Fruit fly (Drosophila melanogaster) whole organism, embryonic: ENCODE results near the gene Kr-h2.

Source experiments
- ATbp ChIP-seq: fragments of 200-800 bp; sonication (Bioruptor generic); optimal IDR thresholded peaks from 2 replicates; lab custom pipeline; 2017; ENCODE audit warnings: missing biosample characterization, mild to moderate bottlenecking, missing genetic modification characterization, missing genetic modification reagents
- BEAF-32 ChIP-seq: fragments of 200-800 bp; sonication (Bioruptor generic); optimal IDR thresholded peaks from 3 replicates; lab custom pipeline; 2017; ENCODE audit warnings: missing biosample characterization, missing genetic modification characterization, mild to moderate bottlenecking, moderate library complexity, missing genetic modification reagents
- CG11723 ChIP-seq: fragments of 200-800 bp; sonication (Bioruptor generic); optimal IDR thresholded peaks from 2 replicates; lab custom pipeline; 2017; ENCODE audit warnings: missing biosample characterization, mild to moderate bottlenecking, missing genetic modification characterization
- CG13123 ChIP-seq: fragments of 200-800 bp; sonication (Bioruptor generic); optimal IDR thresholded peaks from 2 replicates; lab custom pipeline; 2016; ENCODE audit warnings: missing biosample characterization, missing genetic modification characterization
- CG16815 ChIP-seq: fragments of 200-800 bp; sonication (Bioruptor generic); optimal IDR thresholded peaks from 3 replicates; lab custom pipeline; 2017; ENCODE audit warnings: missing biosample characterization, mild to moderate bottlenecking, missing genetic modification characterization
- CG17359 ChIP-seq: fragments of 200-800 bp; sonication (Bioruptor generic); optimal IDR thresholded peaks from 3 replicates; lab custom pipeline; 2018; ENCODE audit warnings: missing biosample characterization, mild to moderate bottlenecking, missing genetic modification characterization, moderate library complexity
- CG17361 ChIP-seq: fragments of 200-800 bp; sonication (Bioruptor generic); IDR thresholded peaks from 3 replicates; pipeline ENCODE4 v1.3.6; 2022; ENCODE audit warnings: missing biosample characterization, missing genetic modification characterization
- CG2712 ChIP-seq: fragments of 200-800 bp; optimal IDR thresholded peaks from 3 replicates; lab custom pipeline; 2019; ENCODE audit warnings: missing biosample characterization, mild to moderate bottlenecking, missing genetic modification characterization, moderate library complexity
- CG3065 ChIP-seq: fragments of 200-800 bp; sonication (Bioruptor generic); optimal IDR thresholded peaks from 2 replicates; lab custom pipeline; 2016; ENCODE audit warnings: missing biosample characterization, missing genetic modification characterization
- CG31388 ChIP-seq: fragments of 200-800 bp; sonication (Bioruptor generic); optimal IDR thresholded peaks from 2 replicates; lab custom pipeline; 2016; ENCODE audit warnings: missing biosample characterization, missing genetic modification characterization
- CG3838 ChIP-seq: fragments of 200-800 bp; sonication (Bioruptor generic); optimal IDR thresholded peaks from 3 replicates; lab custom pipeline; 2016; ENCODE audit warnings: missing biosample characterization, missing genetic modification characterization
- CG5245 ChIP-seq: fragments of 200-800 bp; sonication (Bioruptor generic); optimal IDR thresholded peaks from 3 replicates; lab custom pipeline; 2016; ENCODE audit warnings: missing biosample characterization, missing genetic modification characterization
- CG6272 ChIP-seq: fragments of 200-800 bp; sonication (Bioruptor generic); IDR thresholded peaks from 2 replicates; pipeline ENCODE4 v1.3.6; 2022; ENCODE audit warnings: missing biosample characterization, missing genetic modification characterization
- CG7745 ChIP-seq: fragments of 200-800 bp; sonication (Bioruptor generic); optimal IDR thresholded peaks from 2 replicates; lab custom pipeline; 2018; ENCODE audit warnings: missing biosample characterization, mild to moderate bottlenecking, missing genetic modification characterization, moderate library complexity
- CG8089 ChIP-seq: fragments of 200-800 bp; sonication (Bioruptor generic); optimal IDR thresholded peaks from 3 replicates; lab custom pipeline; 2016; ENCODE audit warnings: missing biosample characterization, missing genetic modification characterization
- CG8478 ChIP-seq: fragments of >200 bp; optimal IDR thresholded peaks from 2 replicates; lab custom pipeline; 2018
- Chrac-16 ChIP-seq: fragments of 200-800 bp; sonication (Bioruptor generic); optimal IDR thresholded peaks from 3 replicates; lab custom pipeline; 2016; ENCODE audit warnings: missing biosample characterization, missing genetic modification characterization
- CrebB ChIP-seq: fragments of 200-800 bp; sonication (Bioruptor generic); optimal IDR thresholded peaks from 3 replicates; lab custom pipeline; 2018; ENCODE audit warnings: missing biosample characterization, mild to moderate bottlenecking, missing genetic modification characterization
- D19A ChIP-seq: fragments of 200-800 bp; optimal IDR thresholded peaks from 3 replicates; lab custom pipeline; 2019; ENCODE audit warnings: missing biosample characterization, mild to moderate bottlenecking, missing genetic modification characterization, moderate library complexity
- Drgx ChIP-seq: fragments of 200-800 bp; sonication (Bioruptor generic); IDR thresholded peaks from 2 replicates; pipeline ENCODE4 v1.3.6; 2022; ENCODE audit warnings: missing biosample characterization, missing genetic modification characterization
- Gug ChIP-seq: fragments of 200-800 bp; sonication (Bioruptor generic); IDR thresholded peaks from 4 replicates; pipeline ENCODE4 v1.3.6; 2022; ENCODE audit warnings: missing biosample characterization, missing genetic modification characterization
- Hand ChIP-seq: fragments of 200-800 bp; sonication (Bioruptor generic); optimal IDR thresholded peaks from 2 replicates; lab custom pipeline; 2017; ENCODE audit warnings: mild to moderate bottlenecking, missing biosample characterization, missing genetic modification reagents, missing genetic modification characterization
- MBD-R2 ChIP-seq: fragments of 200-800 bp; sonication (Bioruptor generic); IDR thresholded peaks from 2 replicates; pipeline ENCODE4 v1.3.6; 2022; ENCODE audit warnings: missing biosample characterization, missing genetic modification characterization
- MESR4 ChIP-seq: fragments of 200-800 bp; sonication (Bioruptor generic); optimal IDR thresholded peaks from 2 replicates; lab custom pipeline; 2018; ENCODE audit warnings: missing biosample characterization, mild to moderate bottlenecking, missing genetic modification characterization, moderate library complexity
- Med ChIP-seq: fragments of 200-800 bp; sonication (Bioruptor generic); peaks from one replicate; lab custom pipeline; 2016; ENCODE audit warnings: missing biosample characterization, missing genetic modification characterization, mild to moderate bottlenecking, inconsistent platforms, moderate library complexity
- Sox100B ChIP-seq: fragments of 200-800 bp; sonication (Bioruptor generic); optimal IDR thresholded peaks from 3 replicates; lab custom pipeline; 2018; ENCODE audit warnings: missing biosample characterization, mild to moderate bottlenecking, missing genetic modification characterization
- YL-1 ChIP-seq: fragments of 200-800 bp; sonication (Bioruptor generic); optimal IDR thresholded peaks from 3 replicates; lab custom pipeline; 2017; ENCODE audit warnings: missing biosample characterization, mild to moderate bottlenecking, missing genetic modification characterization
- ash1 ChIP-seq: fragments of 200-800 bp; sonication (Bioruptor generic); optimal IDR thresholded peaks from 2 replicates; lab custom pipeline; 2018; ENCODE audit warnings: missing biosample characterization, mild to moderate bottlenecking, missing genetic modification characterization
- cas ChIP-seq: fragments of 200-800 bp; sonication (Bioruptor generic); IDR thresholded peaks from 2 replicates; pipeline ENCODE4 v1.3.6; 2022; ENCODE audit warnings: missing biosample characterization, missing genetic modification characterization
- chm ChIP-seq: fragments of 200-800 bp; sonication (Bioruptor generic); IDR thresholded peaks from 2 replicates; pipeline ENCODE4 v1.3.6; 2022; ENCODE audit warnings: missing biosample characterization, missing genetic modification characterization
- crc ChIP-seq: fragments of 200-800 bp; sonication (Bioruptor generic); optimal IDR thresholded peaks from 2 replicates; lab custom pipeline; 2016; ENCODE audit warnings: missing biosample characterization, missing genetic modification characterization
- disco-r ChIP-seq: fragments of 200-800 bp; sonication (Bioruptor generic); optimal IDR thresholded peaks from 2 replicates; lab custom pipeline; 2016; ENCODE audit warnings: missing biosample characterization, missing genetic modification characterization
- ewg ChIP-seq: fragments of 200-800 bp; sonication (Bioruptor generic); optimal IDR thresholded peaks from 3 replicates; lab custom pipeline; 2017; ENCODE audit warnings: mild to moderate bottlenecking, missing biosample characterization, missing genetic modification reagents, missing genetic modification characterization
- fd96Cb ChIP-seq: fragments of 200-800 bp; sonication (Bioruptor generic); optimal IDR thresholded peaks from 2 replicates; lab custom pipeline; 2018; ENCODE audit warnings: missing biosample characterization, mild to moderate bottlenecking, missing genetic modification characterization, moderate library complexity
- grn ChIP-seq: fragments of 200-800 bp; sonication (Bioruptor generic); optimal IDR thresholded peaks from 3 replicates; lab custom pipeline; 2017; ENCODE audit warnings: missing biosample characterization, missing genetic modification characterization
- h ChIP-seq: fragments of >200 bp; optimal IDR thresholded peaks from 2 replicates; lab custom pipeline; 2017
- insv ChIP-seq, 2 experiments: fragments of 200-800 bp; sonication (Bioruptor generic); optimal IDR thresholded peaks; 3 replicates each; lab custom pipeline; 2016 to 2018; ENCODE audit warnings: missing biosample characterization in 2 of 2, missing genetic modification characterization in 2 of 2
- lilli ChIP-seq: fragments of 200-800 bp; sonication (Bioruptor generic); optimal IDR thresholded peaks from 3 replicates; lab custom pipeline; 2016; ENCODE audit warnings: missing biosample characterization, missing genetic modification characterization
- org-1 ChIP-seq: fragments of 200-800 bp; sonication (Bioruptor generic); optimal IDR thresholded peaks from 2 replicates; lab custom pipeline; 2017; ENCODE audit warnings: missing biosample characterization, missing genetic modification characterization
- pb ChIP-seq: fragments of 200-800 bp; sonication (Bioruptor generic); optimal IDR thresholded peaks from 3 replicates; lab custom pipeline; 2016; ENCODE audit warnings: missing biosample characterization, missing genetic modification characterization
- prd ChIP-seq, 3 experiments: fragments of >200 bp in 2 of 3; fragments of 200-800 bp in 1 of 3; sonication (Bioruptor generic) in 1 of 3; optimal IDR thresholded peaks in 2 of 3; IDR thresholded peaks in 1 of 3; 2 replicates in 2 of 3; 3 replicates in 1 of 3; pipeline versions ENCODE4 v1.3.6 to Lab custom; 2017 to 2022; ENCODE audit warnings: missing biosample characterization in 1 of 3, missing genetic modification characterization in 1 of 3
- row ChIP-seq: fragments of 200-800 bp; sonication (Bioruptor generic); IDR thresholded peaks from 3 replicates; pipeline ENCODE4 v1.3.6; 2022; ENCODE audit warnings: missing biosample characterization, missing genetic modification characterization
- scrt ChIP-seq: fragments of 200-800 bp; sonication (Bioruptor generic); optimal IDR thresholded peaks from 2 replicates; lab custom pipeline; 2018; ENCODE audit warnings: missing biosample characterization, mild to moderate bottlenecking, missing genetic modification characterization, moderate library complexity
- sens ChIP-seq: fragments of 200-800 bp; sonication (Bioruptor generic); peaks from one replicate; lab custom pipeline; 2016; ENCODE audit warnings: missing biosample characterization, missing genetic modification characterization
- sna ChIP-seq: fragments of 200-800 bp; sonication (Bioruptor generic); IDR thresholded peaks from 2 replicates; pipeline ENCODE4 v1.3.6; 2022; ENCODE audit warnings: missing biosample characterization, missing genetic modification characterization; ENCODE audit not compliant: partially characterized antibody
- stc ChIP-seq: fragments of 200-800 bp; sonication (Bioruptor generic); IDR thresholded peaks from 2 replicates; pipeline ENCODE4 v1.3.6; 2022; ENCODE audit warnings: missing biosample characterization, missing genetic modification characterization
- stwl ChIP-seq: fragments of 200-800 bp; sonication (Bioruptor generic); optimal IDR thresholded peaks from 3 replicates; lab custom pipeline; 2018; ENCODE audit warnings: missing biosample characterization, mild to moderate bottlenecking, missing genetic modification characterization, moderate library complexity
- sug ChIP-seq: fragments of 200-800 bp; optimal IDR thresholded peaks from 2 replicates; lab custom pipeline; 2019; ENCODE audit warnings: missing biosample characterization, mild to moderate bottlenecking, missing genetic modification characterization, moderate library complexity
- toy ChIP-seq: fragments of 200-800 bp; sonication (Bioruptor generic); IDR thresholded peaks from 2 replicates; pipeline ENCODE4 v1.3.6; 2022; ENCODE audit warnings: missing biosample characterization, missing genetic modification characterization

Kr-h2 gene

DNA sequence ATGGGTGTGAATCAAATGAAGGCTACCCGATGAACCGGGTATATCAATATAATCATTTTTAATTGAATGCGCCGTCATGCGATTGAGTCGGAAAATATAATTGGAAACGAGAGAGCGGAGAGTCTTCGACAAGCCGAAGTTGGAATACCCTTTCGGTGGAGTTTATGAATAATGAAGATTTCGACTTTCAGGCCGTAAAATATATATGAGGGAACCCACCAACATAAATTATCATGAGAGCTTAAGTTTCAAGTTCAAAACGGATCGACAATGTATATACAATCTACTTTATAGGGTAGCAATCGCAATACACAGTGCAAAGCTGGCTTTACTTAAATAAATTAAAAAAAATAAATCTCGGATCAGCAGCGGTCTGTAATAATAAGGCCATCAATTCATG, 39.0 kb upstream of the Kr-h2 start:
- TF ChIP-seq Gug, result no peak
- peak; percentile 67 for TF ChIP-seq D19A (tag; lab: Kevin White, UChicago)
- TF ChIP-seq stc (GFP tag; lab: Robert Waterston, UW), result no peak
- TF ChIP-seq CrebB (tag; lab: Kevin White, UChicago), result no peak
- no peak for TF ChIP-seq CG6272 (GFP tag; lab: Robert Waterston, UW)
- no peak for TF ChIP-seq CG13123 (GFP tag; lab: Kevin White, UChicago)
- no peak for TF ChIP-seq prd (optimal IDR thresholded peaks at IDR 0.05; lab: Kevin White, UChicago)
- TF ChIP-seq prd (GFP tag; IDR thresholded peaks at IDR 0.05; lab: Robert Waterston, UW), result 0 out of 3 replicates have a peak, but pooled peaks have one; percentile 15
- no peak for TF ChIP-seq CG3838 (GFP tag; lab: Kevin White, UChicago)
- no peak for TF ChIP-seq CG5245 (GFP tag; lab: Kevin White, UChicago)
- no peak for TF ChIP-seq ATbp (GFP tag; lab: Kevin White, UChicago)
- TF ChIP-seq fd96Cb, result no peak
- peak; percentile 3 for TF ChIP-seq Med (GFP tag; lab: Kevin White, UChicago)
- no peak for TF ChIP-seq cas
- TF ChIP-seq Sox100B (GFP tag; lab: Kevin White, UChicago), result no peak
- TF ChIP-seq CG11723 (GFP tag; lab: Kevin White, UChicago), result no peak
- peak; percentile 45; the same call in 1 of the 2 replicates for TF ChIP-seq Drgx (GFP tag; lab: Robert Waterston, UW)
- peak; percentile 34; the same call in 2 of the 3 replicates for TF ChIP-seq row (GFP tag; lab: Robert Waterston, UW)
- TF ChIP-seq insv (GFP tag; optimal IDR thresholded peaks at IDR 0.05; lab: Kevin White, UChicago), result no peak
- peak; percentile 42 for TF ChIP-seq sens (GFP tag; lab: Kevin White, UChicago)

DNA sequence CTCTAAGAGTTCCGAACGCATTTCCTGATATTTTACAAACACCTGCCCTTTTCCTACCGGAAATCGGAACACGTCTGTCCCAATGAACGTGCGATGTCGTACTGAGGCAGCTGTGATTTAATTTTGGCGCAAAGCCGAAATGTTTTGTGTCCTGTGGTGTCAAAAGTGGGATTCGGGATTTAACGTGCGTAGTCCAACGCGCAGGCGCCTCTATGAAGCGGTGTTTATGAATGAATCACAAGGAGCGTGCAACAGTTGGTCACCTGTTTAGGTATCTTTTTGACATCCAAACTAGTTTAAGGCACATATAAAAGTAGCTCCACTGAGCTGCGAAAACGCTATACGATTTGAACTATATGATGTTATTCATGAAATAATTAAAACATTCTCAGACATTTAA, 36.4 kb upstream of the Kr-h2 start, which contains the start of gene CG9109:
Gene CG9109 (minus strand): TSS at position 80 of the 400 bp plus-strand sequence.
- TF ChIP-seq ewg (peak; percentile 55), pb (GFP tag; lab: Kevin White, UChicago) (no peak), scrt (peak; percentile 77)

DNA sequence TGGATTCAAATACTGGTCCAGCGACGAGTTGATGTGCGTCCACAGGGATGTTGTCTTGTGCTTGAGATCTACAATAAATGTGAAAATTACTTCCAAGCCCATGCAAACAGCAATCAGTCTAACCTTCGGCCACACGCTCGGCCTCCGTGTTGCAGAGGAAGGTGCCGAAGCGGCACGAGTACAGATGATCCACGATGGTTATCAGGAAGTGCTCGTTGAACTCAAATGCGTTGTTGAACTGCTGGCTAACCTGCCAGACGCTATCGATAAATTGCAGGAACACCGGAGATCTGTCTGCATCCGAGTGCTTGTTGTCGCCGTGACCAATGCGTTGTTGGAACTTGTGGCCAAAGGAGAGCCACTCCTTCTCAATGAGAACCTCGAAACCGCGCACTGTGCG, 35.6 kb upstream of the Kr-h2 start:
- no peak for TF ChIP-seq CG17361 (GFP tag; lab: Robert Waterston, UW)
- TF ChIP-seq crc (GFP tag; lab: Kevin White, UChicago), result no peak
- TF ChIP-seq CG16815 (GFP tag; lab: Kevin White, UChicago), result no peak
- TF ChIP-seq ash1 (GFP tag; lab: Kevin White, UChicago), result no peak
- TF ChIP-seq CG8089 (GFP tag; lab: Kevin White, UChicago), result no peak
- TF ChIP-seq Hand (GFP tag; lab: Kevin White, UChicago), result no peak
- no peak for TF ChIP-seq grn (GFP tag; lab: Kevin White, UChicago)
- no peak for TF ChIP-seq chm (GFP tag; lab: Robert Waterston, UW)

dm6 chr2L:6036710-6037109, 34.1 kb upstream of the Kr-h2 start, which contains the start of gene mtm:
Gene mtm, minus strand, starts transcription at chr2L:6037015.
- no peak for TF ChIP-seq sug (tag; lab: Kevin White, UChicago)
- no peak for TF ChIP-seq CG7745 (tag; lab: Kevin White, UChicago)
- TF ChIP-seq BEAF-32 (GFP tag; lab: Kevin White, UChicago), result peak; percentile 3
- TF ChIP-seq h (lab: Kevin White, UChicago), result no peak
- TF ChIP-seq org-1, result no peak
- TF ChIP-seq toy (GFP tag; lab: Robert Waterston, UW), result no peak
- no peak for TF ChIP-seq lilli (GFP tag; lab: Kevin White, UChicago)
- TF ChIP-seq CG8478 (lab: Kevin White, UChicago), result no peak
- no peak for TF ChIP-seq CG31388 (GFP tag; lab: Kevin White, UChicago)
- peak; percentile 74 for TF ChIP-seq MESR4 (GFP tag; lab: Kevin White, UChicago)
- TF ChIP-seq CG3065 (GFP tag; lab: Kevin White, UChicago), result no peak
- TF ChIP-seq YL-1, result peak; percentile 47
- 0 out of 2 replicates have a peak, but pooled peaks have one; percentile 30 for TF ChIP-seq sna (GFP tag; lab: Robert Waterston, UW)
- peak; percentile 95 for TF ChIP-seq MBD-R2
- no peak for TF ChIP-seq CG17359 (tag; lab: Kevin White, UChicago)
- no peak for TF ChIP-seq CG2712
- TF ChIP-seq Chrac-16, result no peak
- TF ChIP-seq stwl (tag; lab: Kevin White, UChicago), result peak; percentile 46
- no peak for TF ChIP-seq disco-r
